Worm (Caenorhabditis elegans) whole organism, L1 larva: ENCODE results near the gene mrpl-12.

Experiments
- elt-2 ChIP-seq: sonication (generic microtip); optimal IDR thresholded peaks from 2 replicates; lab custom pipeline; 2016; ENCODE audit warnings: missing genetic modification characterization, mild to moderate bottlenecking, inconsistent platforms, missing compliant biosample characterization, missing genetic modification reagents
- lin-39 ChIP-seq: fragments of 150-350 bp; optimal IDR thresholded peaks from 2 replicates; lab custom pipeline; 2014; ENCODE audit warnings: missing biosample characterization, missing genetic modification reagents, missing genetic modification characterization
- skn-1 ChIP-seq: fragments of 150-350 bp; optimal IDR thresholded peaks from 2 replicates; lab custom pipeline; 2014; ENCODE audit warnings: missing biosample characterization, missing genetic modification characterization

DNA sequence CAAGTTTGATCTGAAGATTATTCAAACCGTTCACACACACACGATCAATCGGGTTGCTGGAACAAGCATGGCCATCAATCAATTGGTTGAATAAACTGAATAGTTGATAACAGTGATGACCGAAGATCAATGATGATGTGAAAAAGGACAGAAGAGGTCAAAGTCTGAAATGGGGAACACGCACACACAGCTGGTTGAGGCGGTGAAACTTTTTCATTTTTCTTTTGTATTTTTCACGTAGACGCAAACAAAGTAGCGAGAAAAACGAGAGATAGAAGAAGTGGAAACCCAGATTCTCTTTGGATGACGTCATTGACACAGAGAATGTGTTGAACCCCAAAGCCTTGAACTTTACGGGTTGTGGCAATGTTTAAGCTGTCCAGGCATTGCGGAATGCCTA is 9.9 kb downstream of the mrpl-12 start:
- TF ChIP-seq elt-2 (tag; lab: Kevin White, UChicago): no peak
- no peak for TF ChIP-seq skn-1 (tag; lab: Kevin White, UChicago)
- no peak for TF ChIP-seq lin-39 (tag; lab: Kevin White, UChicago)
